Worm (Caenorhabditis elegans): Measurements from ENCODE around the gene fbxb-102.
"Not testable (repeated sequence)": the region's sequence is repeated elsewhere in the genome, so short reads cannot be mapped to it uniquely, and the experiment has no call there.

Gene fbxb-102

ce11 chrII:12482622-12483021, at the start of gene fbxb-102:
fbxb-102 (plus strand) TSS chrII:12482922.
- no peak for TF ChIP-seq med-1 (GFP tag; optimal IDR thresholded peaks at IDR 0.05; ENCODE audit: insufficient read depth)
- TF ChIP-seq ztf-23 (GFP tag; IDR thresholded peaks at IDR 0.05), result no peak
- no peak for TF ChIP-seq flt-1 (GFP tag; IDR thresholded peaks at IDR 0.05)
- TF ChIP-seq cog-1 (tag; optimal IDR thresholded peaks at IDR 0.05), result no peak
- no peak for TF ChIP-seq tab-1 (GFP tag; IDR thresholded peaks at IDR 0.05)
- no peak for TF ChIP-seq T22C8.4 (GFP tag; IDR thresholded peaks at IDR 0.05)
- TF ChIP-seq ztf-29 (GFP tag; IDR thresholded peaks at IDR 0.05), result no peak
- no peak for TF ChIP-seq klf-2 (GFP tag; conservative IDR thresholded peaks at IDR 0.05)
- TF ChIP-seq ref-1 (GFP tag; conservative IDR thresholded peaks at IDR 0.05), result no peak

- no peak for TF ChIP-seq ztf-29 (GFP tag; IDR thresholded peaks at IDR 0.05)
- TF ChIP-seq ref-1 (GFP tag; conservative IDR thresholded peaks at IDR 0.05), result no peak
- no peak for TF ChIP-seq cog-1 (tag; optimal IDR thresholded peaks at IDR 0.05)
- TF ChIP-seq klf-2 (GFP tag; conservative IDR thresholded peaks at IDR 0.05), result no peak
- no peak for TF ChIP-seq T22C8.4 (GFP tag; IDR thresholded peaks at IDR 0.05)
- no peak for TF ChIP-seq med-1 (GFP tag; optimal IDR thresholded peaks at IDR 0.05; ENCODE audit: insufficient read depth)
- TF ChIP-seq flt-1 (GFP tag; IDR thresholded peaks at IDR 0.05), result no peak
- no peak for TF ChIP-seq tab-1 (GFP tag; IDR thresholded peaks at IDR 0.05)
- no peak for TF ChIP-seq ztf-23 (GFP tag; IDR thresholded peaks at IDR 0.05)
Measured at ce11 chrII:12435202-12435872, 47.4 kb upstream of the fbxb-102 start.

ce11 chrII:12436717-12437116, 46.0 kb upstream of the fbxb-102 start:
- no peak for TF ChIP-seq med-1 (GFP tag; optimal IDR thresholded peaks at IDR 0.05; ENCODE audit: insufficient read depth)
- TF ChIP-seq ztf-23 (GFP tag; IDR thresholded peaks at IDR 0.05), result no peak

ce11 chrII:12438441-12438840, 44.3 kb upstream of the fbxb-102 start, which contains the start of gene Y57A10C.9:
Y57A10C.9 (minus strand) TSS chrII:12438541.
- TF ChIP-seq tab-1 (GFP tag; IDR thresholded peaks at IDR 0.05) (no peak), cog-1 (tag; optimal IDR thresholded peaks at IDR 0.05) (no peak), T22C8.4 (GFP tag; IDR thresholded peaks at IDR 0.05) (no peak), ztf-23 (GFP tag; IDR thresholded peaks at IDR 0.05) (no peak), flt-1 (GFP tag; IDR thresholded peaks at IDR 0.05) (no peak), ztf-29 (GFP tag; IDR thresholded peaks at IDR 0.05) (no peak), med-1 (GFP tag; optimal IDR thresholded peaks at IDR 0.05; ENCODE audit: insufficient read depth) (no peak), ref-1 (GFP tag; conservative IDR thresholded peaks at IDR 0.05) (no peak), klf-2 (GFP tag; conservative IDR thresholded peaks at IDR 0.05) (no peak)

- not testable (repeated sequence) for TF ChIP-seq klf-2 (GFP tag; conservative IDR thresholded peaks at IDR 0.05); med-1 (GFP tag; optimal IDR thresholded peaks at IDR 0.05; ENCODE audit: insufficient read depth); tab-1 (GFP tag; IDR thresholded peaks at IDR 0.05)
Measured at ce11 chrII:12441164-12441563, 41.6 kb upstream of the fbxb-102 start, which contains the start of gene Y57A10C.10. Y57A10C.10 (minus strand) TSS chrII:12441264.

ce11 chrII:12444679-12445376, 37.9 kb upstream of the fbxb-102 start, which contains the start of the genes W05H5.1 and pitr-6:
W05H5.1 (minus strand) TSS chrII:12444779.
pitr-6 (plus strand) TSS chrII:12445326.
- no peak for TF ChIP-seq T22C8.4 (GFP tag; IDR thresholded peaks at IDR 0.05)
- no peak for TF ChIP-seq cog-1 (tag; optimal IDR thresholded peaks at IDR 0.05)
- no peak for TF ChIP-seq flt-1 (GFP tag; IDR thresholded peaks at IDR 0.05)
- TF ChIP-seq ref-1 (GFP tag; conservative IDR thresholded peaks at IDR 0.05), result no peak
- TF ChIP-seq ztf-23 (GFP tag; IDR thresholded peaks at IDR 0.05), result no peak
- TF ChIP-seq tab-1 (GFP tag; IDR thresholded peaks at IDR 0.05), result no peak
- no peak for TF ChIP-seq ztf-29 (GFP tag; IDR thresholded peaks at IDR 0.05)
- no peak for TF ChIP-seq med-1 (GFP tag; optimal IDR thresholded peaks at IDR 0.05; ENCODE audit: insufficient read depth)
- TF ChIP-seq klf-2 (GFP tag; conservative IDR thresholded peaks at IDR 0.05), result no peak

- TF ChIP-seq ztf-23 (GFP tag; IDR thresholded peaks at IDR 0.05), result no peak
- TF ChIP-seq ztf-29 (GFP tag; IDR thresholded peaks at IDR 0.05), result no peak
- TF ChIP-seq med-1 (GFP tag; optimal IDR thresholded peaks at IDR 0.05; ENCODE audit: insufficient read depth), result no peak
- no peak for TF ChIP-seq flt-1 (GFP tag; IDR thresholded peaks at IDR 0.05)
- no peak for TF ChIP-seq T22C8.4 (GFP tag; IDR thresholded peaks at IDR 0.05)
Measured at ce11 chrII:12448241-12448640, 34.5 kb upstream of the fbxb-102 start, which contains the start of gene srh-27. srh-27 (plus strand) TSS chrII:12448541.

- no peak for TF ChIP-seq ztf-29 (GFP tag; IDR thresholded peaks at IDR 0.05)
- TF ChIP-seq med-1 (GFP tag; optimal IDR thresholded peaks at IDR 0.05; ENCODE audit: insufficient read depth), result no peak
- no peak for TF ChIP-seq flt-1 (GFP tag; IDR thresholded peaks at IDR 0.05)
- TF ChIP-seq ztf-23 (GFP tag; IDR thresholded peaks at IDR 0.05), result no peak
- TF ChIP-seq ref-1 (GFP tag; conservative IDR thresholded peaks at IDR 0.05), result no peak
- no peak for TF ChIP-seq cog-1 (tag; optimal IDR thresholded peaks at IDR 0.05)
- TF ChIP-seq klf-2 (GFP tag; conservative IDR thresholded peaks at IDR 0.05), result no peak
- no peak for TF ChIP-seq tab-1 (GFP tag; IDR thresholded peaks at IDR 0.05)
- no peak for TF ChIP-seq T22C8.4 (GFP tag; IDR thresholded peaks at IDR 0.05)
Measured at ce11 chrII:12449849-12450248, 32.9 kb upstream of the fbxb-102 start, which contains the start of gene sre-34. sre-34 (plus strand) TSS chrII:12450149.

- TF ChIP-seq med-1 (GFP tag; optimal IDR thresholded peaks at IDR 0.05; ENCODE audit: insufficient read depth), result no peak
- TF ChIP-seq ztf-23 (GFP tag; IDR thresholded peaks at IDR 0.05), result no peak
Measured at ce11 chrII:12452754-12453352, 29.9 kb upstream of the fbxb-102 start, which contains the start of the genes sre-35 and sre-33. sre-35 (minus strand) TSS chrII:12452854. sre-33 (plus strand) TSS chrII:12453302.
